Worm (Caenorhabditis elegans) whole organism, L4 larva: Measurements from ENCODE around the gene F57B1.5.

Source experiments
- F44E2.7 ChIP-seq: fragments of 200-800 bp; sonication (Bioruptor generic); IDR thresholded peaks from 2 replicates; pipeline ENCODE4 v2.1.2; 2022; ENCODE audit warnings: missing genetic modification characterization, missing compliant biosample characterization
- ZK337.2 ChIP-seq: fragments of 200-800 bp; sonication (Bioruptor generic); IDR thresholded peaks from 2 replicates; pipeline ENCODE4 v1.3.6; 2022; ENCODE audit warnings: missing genetic modification reagents, missing genetic modification characterization, missing compliant biosample characterization
- aha-1 ChIP-seq: fragments of 150-350 bp; peaks from one replicate; lab custom pipeline; 2014; ENCODE audit warnings: missing biosample characterization, missing genetic modification characterization
- ama-1 ChIP-seq: fragments of 150-350 bp; optimal IDR thresholded peaks from 2 replicates; lab custom pipeline; 2014; ENCODE audit warnings: inconsistent platforms, mixed read lengths
- arid-1 ChIP-seq: fragments of 200-800 bp; sonication (Bioruptor generic); conservative IDR thresholded peaks from 2 replicates; pipeline ENCODE4 v1.3.6; 2022; ENCODE audit warnings: missing genetic modification reagents, missing genetic modification characterization, missing compliant biosample characterization
- attf-4 ChIP-seq: sonication (generic microtip); optimal IDR thresholded peaks from 3 replicates; lab custom pipeline; 2017; ENCODE audit warnings: missing biosample characterization, missing genetic modification characterization
- ceh-20 ChIP-seq: fragments of 200-800 bp; sonication (Bioruptor generic); IDR thresholded peaks from 2 replicates; pipeline ENCODE4 v1.3.6; 2022; ENCODE audit warnings: missing genetic modification reagents, missing genetic modification characterization, missing compliant biosample characterization
- ceh-82 ChIP-seq: sonication (generic microtip); optimal IDR thresholded peaks from 2 replicates; lab custom pipeline; 2017; ENCODE audit warnings: missing biosample characterization, missing genetic modification characterization
- cey-2 ChIP-seq: sonication (generic microtip); optimal IDR thresholded peaks from 3 replicates; lab custom pipeline; 2017; ENCODE audit warnings: missing genetic modification characterization, mild to moderate bottlenecking, missing compliant biosample characterization, antibody characterized with exemption, borderline replicate concordance; ENCODE audit not compliant: insufficient read depth
- dmd-6 ChIP-seq: fragments of 200-800 bp; sonication (Bioruptor generic); IDR thresholded peaks from 2 replicates; pipeline ENCODE4 v1.3.6; 2022; ENCODE audit warnings: missing genetic modification reagents, missing genetic modification characterization, missing compliant biosample characterization
- dmd-8 ChIP-seq: fragments of 200-800 bp; sonication (Bioruptor generic); IDR thresholded peaks from 2 replicates; pipeline ENCODE4 v1.3.6; 2022; ENCODE audit warnings: missing genetic modification characterization, missing compliant biosample characterization
- dve-1 ChIP-seq: sonication (generic microtip); optimal IDR thresholded peaks from 2 replicates; lab custom pipeline; 2017; ENCODE audit warnings: antibody characterized with exemption, mild to moderate bottlenecking, missing genetic modification characterization, missing compliant biosample characterization; ENCODE audit not compliant: insufficient read depth
- egl-43 ChIP-seq: fragments of 200-800 bp; sonication (Bioruptor generic); IDR thresholded peaks from 2 replicates; pipeline ENCODE4 v1.3.6; 2022; ENCODE audit warnings: missing genetic modification reagents, missing genetic modification characterization, missing compliant biosample characterization
- fos-1 ChIP-seq: fragments of 150-350 bp; optimal IDR thresholded peaks from 2 replicates; lab custom pipeline; 2014; ENCODE audit warnings: missing biosample characterization, missing genetic modification characterization
- gei-8 ChIP-seq: fragments of 200-800 bp; sonication (Bioruptor generic); optimal IDR thresholded peaks from 2 replicates; lab custom pipeline; 2018; ENCODE audit warnings: mild to moderate bottlenecking, missing genetic modification characterization, missing compliant biosample characterization
- jun-1 ChIP-seq: fragments of 150-350 bp; optimal IDR thresholded peaks from 2 replicates; lab custom pipeline; 2014; ENCODE audit warnings: missing biosample characterization, missing genetic modification reagents, missing genetic modification characterization
- lim-7 ChIP-seq: fragments of 200-800 bp; sonication (Bioruptor generic); IDR thresholded peaks from 2 replicates; pipeline ENCODE4 v1.3.6; 2022; ENCODE audit warnings: missing genetic modification characterization, missing compliant biosample characterization
- lin-1 ChIP-seq: fragments of 200-800 bp; sonication (Bioruptor generic); IDR thresholded peaks from 2 replicates; pipeline ENCODE4 v1.3.6; 2022; ENCODE audit warnings: missing genetic modification reagents, missing genetic modification characterization, missing compliant biosample characterization
- lin-39 ChIP-seq: fragments of 150-350 bp; optimal IDR thresholded peaks from 2 replicates; lab custom pipeline; 2014; ENCODE audit warnings: missing biosample characterization, missing genetic modification reagents, missing genetic modification characterization
- lsy-2 ChIP-seq, 2 experiments: fragments of 150-350 bp in 1 of 2; sonication (generic microtip) in 1 of 2; optimal IDR thresholded peaks; 2 replicates each; lab custom pipeline; 2014 to 2017; ENCODE audit warnings: missing biosample characterization in 2 of 2, missing genetic modification characterization in 2 of 2
- madf-5 ChIP-seq, 2 experiments: fragments of 200-800 bp; sonication (Bioruptor generic); IDR thresholded peaks; 2 replicates each; pipeline ENCODE4 v1.3.6; 2022; ENCODE audit warnings: missing compliant biosample characterization in 2 of 2, missing genetic modification characterization in 2 of 2
- mdl-1 ChIP-seq, 2 experiments: fragments of 150-350 bp in 1 of 2; sonication (generic microtip) in 1 of 2; optimal IDR thresholded peaks; 2 replicates each; lab custom pipeline; 2014 to 2017; ENCODE audit warnings: missing biosample characterization in 2 of 2, missing genetic modification characterization in 2 of 2
- mep-1 ChIP-seq: fragments of 150-350 bp; sonication (generic microtip); optimal IDR thresholded peaks from 3 replicates; lab custom pipeline; 2014; ENCODE audit warnings: missing biosample characterization, missing genetic modification characterization
- mxl-3 ChIP-seq: fragments of 200-800 bp; sonication (Bioruptor generic); optimal IDR thresholded peaks from 2 replicates; lab custom pipeline; 2018; ENCODE audit warnings: mild to moderate bottlenecking, missing genetic modification characterization, missing compliant biosample characterization
- nhr-237 ChIP-seq: sonication (generic microtip); optimal IDR thresholded peaks from 2 replicates; lab custom pipeline; 2017; ENCODE audit warnings: missing biosample characterization, missing genetic modification characterization
- nhr-25 ChIP-seq: sonication (generic microtip); optimal IDR thresholded peaks from 2 replicates; lab custom pipeline; 2017; ENCODE audit warnings: missing genetic modification characterization, mild to moderate bottlenecking, missing compliant biosample characterization, antibody characterized with exemption, moderate library complexity, borderline replicate concordance; ENCODE audit not compliant: insufficient read depth
- nhr-28 ChIP-seq: fragments of 150-350 bp; optimal IDR thresholded peaks from 2 replicates; lab custom pipeline; 2014; ENCODE audit warnings: missing biosample characterization, missing genetic modification characterization
- nhr-41 ChIP-seq: fragments of 200-800 bp; sonication (Bioruptor generic); IDR thresholded peaks from 2 replicates; pipeline ENCODE4 v1.3.6; 2022; ENCODE audit warnings: missing genetic modification reagents, missing genetic modification characterization, missing compliant biosample characterization
- nhr-42 ChIP-seq: fragments of 200-800 bp; sonication (Bioruptor generic); IDR thresholded peaks from 2 replicates; pipeline ENCODE4 v1.3.6; 2022; ENCODE audit warnings: missing genetic modification characterization, missing compliant biosample characterization
- nhr-48 ChIP-seq: sonication (generic microtip); optimal IDR thresholded peaks from 2 replicates; lab custom pipeline; 2016; ENCODE audit warnings: mild to moderate bottlenecking, missing genetic modification characterization, missing compliant biosample characterization
- nhr-6 ChIP-seq: fragments of 150-350 bp; optimal IDR thresholded peaks from 2 replicates; lab custom pipeline; 2014; ENCODE audit warnings: missing biosample characterization, missing genetic modification characterization
- nhr-76 ChIP-seq: fragments of 150-350 bp; optimal IDR thresholded peaks from 2 replicates; lab custom pipeline; 2014; ENCODE audit warnings: missing biosample characterization, missing genetic modification characterization
- nhr-77 ChIP-seq: fragments of 150-350 bp; optimal IDR thresholded peaks from 2 replicates; lab custom pipeline; 2014; ENCODE audit warnings: missing biosample characterization, missing genetic modification characterization
- pha-4 ChIP-seq, 2 experiments: fragments of 150-350 bp in 1 of 2; fragments of 200-800 bp in 1 of 2; sonication (Bioruptor generic) in 1 of 2; IDR thresholded peaks in 1 of 2; optimal IDR thresholded peaks in 1 of 2; 2 replicates each; pipeline versions ENCODE4 v1.3.6 to Lab custom; 2014 to 2022; ENCODE audit warnings: missing genetic modification characterization in 2 of 2, missing genetic modification reagents in 2 of 2, missing biosample characterization in 1 of 2, missing compliant biosample characterization in 1 of 2
- pqm-1 ChIP-seq: sonication (generic microtip); optimal IDR thresholded peaks from 2 replicates; lab custom pipeline; 2017; ENCODE audit warnings: missing biosample characterization, missing genetic modification characterization
- rbr-2 ChIP-seq: sonication (generic microtip); optimal IDR thresholded peaks from 2 replicates; lab custom pipeline; 2016; ENCODE audit warnings: missing genotype, missing genetic modification characterization, missing compliant biosample characterization
- set-16 ChIP-seq: fragments of 200-800 bp; sonication (Bioruptor generic); IDR thresholded peaks from 2 replicates; pipeline ENCODE4 v1.3.6; 2022; ENCODE audit warnings: missing genetic modification reagents, missing genetic modification characterization, missing compliant biosample characterization
- spr-3 ChIP-seq: fragments of 200-800 bp; sonication (Bioruptor generic); optimal IDR thresholded peaks from 2 replicates; lab custom pipeline; 2018; ENCODE audit warnings: mild to moderate bottlenecking, missing genetic modification characterization, missing compliant biosample characterization
- tra-1 ChIP-seq: fragments of 200-800 bp; sonication (Bioruptor generic); IDR thresholded peaks from 2 replicates; pipeline ENCODE4 v1.3.6; 2022; ENCODE audit warnings: missing genetic modification reagents, missing genetic modification characterization, missing compliant biosample characterization
- unc-130 ChIP-seq: sonication (generic microtip); optimal IDR thresholded peaks from 2 replicates; lab custom pipeline; 2016; ENCODE audit warnings: missing genetic modification reagents, missing genetic modification characterization, missing compliant biosample characterization
- unc-39 ChIP-seq: sonication (generic microtip); optimal IDR thresholded peaks from 2 replicates; lab custom pipeline; 2017; ENCODE audit warnings: missing biosample characterization, missing genetic modification characterization
- unc-62 ChIP-seq, 3 experiments: fragments of 150-350 bp in 1 of 3; sonication (generic microtip); optimal IDR thresholded peaks in 2 of 3; peaks in 1 of 3; 1 replicate in 1 of 3; 2 replicates in 2 of 3; lab custom pipeline; 2014 to 2017; ENCODE audit warnings: missing biosample characterization in 3 of 3, missing genetic modification characterization in 3 of 3, missing genetic modification reagents in 3 of 3, missing genotype in 1 of 3
- zag-1 ChIP-seq: fragments of 150-350 bp; optimal IDR thresholded peaks from 2 replicates; lab custom pipeline; 2014; ENCODE audit warnings: missing biosample characterization, missing genetic modification characterization
- zfp-2 ChIP-seq: sonication (generic microtip); optimal IDR thresholded peaks from 2 replicates; lab custom pipeline; 2016; ENCODE audit warnings: mild to moderate bottlenecking, missing genetic modification characterization, missing compliant biosample characterization
- zip-2 ChIP-seq: fragments of 150-350 bp; optimal IDR thresholded peaks from 2 replicates; lab custom pipeline; 2014; ENCODE audit warnings: missing biosample characterization, missing genetic modification characterization
- ztf-11 ChIP-seq: fragments of 150-350 bp; optimal IDR thresholded peaks from 2 replicates; lab custom pipeline; 2014; ENCODE audit warnings: missing biosample characterization, missing genetic modification characterization

The F57B1.5 gene

DNA sequence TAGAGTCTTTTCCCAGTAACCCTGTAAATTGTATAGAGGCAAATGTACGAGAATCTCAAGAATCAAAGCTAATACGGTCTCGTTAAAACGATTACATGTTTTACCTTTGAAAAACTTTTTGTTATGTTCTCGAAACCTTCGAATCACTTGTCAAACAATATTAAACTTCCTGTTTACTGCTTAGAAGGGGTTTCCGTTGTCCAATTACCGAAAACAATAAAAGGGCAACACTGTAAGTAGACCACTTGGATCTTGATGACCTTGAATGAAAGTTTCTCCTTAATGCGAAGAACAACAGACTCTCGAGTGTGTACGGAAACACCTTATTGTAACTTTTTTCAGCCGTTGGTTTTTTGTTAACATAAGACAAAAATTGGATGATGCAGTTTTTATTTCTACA is 6.9 kb upstream of the F57B1.5 start:
- TF ChIP-seq rbr-2 (no peak), mdl-1 (tag; optimal IDR thresholded peaks at IDR 0.05; lab: Kevin White, UChicago) (no peak), ama-1 (lab: Kevin White, UChicago) (peak; percentile 68), tra-1 (no peak), spr-3 (GFP tag; lab: Kevin White, UChicago) (no peak), attf-4 (tag; lab: Kevin White, UChicago) (no peak), nhr-237 (tag; lab: Kevin White, UChicago) (no peak), nhr-25 (tag; lab: Kevin White, UChicago) (no peak), ceh-82 (tag; lab: Kevin White, UChicago) (no peak), lin-1 (GFP tag; lab: Robert Waterston, UW) (no peak), F44E2.7 (GFP tag; lab: Robert Waterston, UW) (no peak), unc-62 (GFP tag; optimal IDR thresholded peaks at IDR 0.05 in 1 of 2; lab: Kevin White, UChicago) (peak in 1 of 2 experiments; percentile 83), unc-62 (tag; optimal IDR thresholded peaks at IDR 0.05; lab: Kevin White, UChicago) (peak; percentile 24), lim-7 (GFP tag; lab: Robert Waterston, UW) (no peak), dmd-8 (no peak), unc-130 (GFP tag; lab: Kevin White, UChicago) (no peak), nhr-76 (no peak), zag-1 (tag; lab: Kevin White, UChicago) (no peak), arid-1 (no peak), ztf-11 (tag; lab: Kevin White, UChicago) (no peak), lin-39 (tag; lab: Kevin White, UChicago) (no peak), mep-1 (tag; lab: Kevin White, UChicago) (peak; percentile 10), jun-1 (tag; lab: Kevin White, UChicago) (no peak), mxl-3 (GFP tag; lab: Kevin White, UChicago) (no peak), dve-1 (tag; lab: Kevin White, UChicago) (peak; percentile 4), ceh-20 (no peak), pha-4 (GFP tag; IDR thresholded peaks at IDR 0.05; lab: Robert Waterston, UW) (no peak), pha-4 (tag; optimal IDR thresholded peaks at IDR 0.05; lab: Kevin White, UChicago) (no peak), lsy-2 (tag; optimal IDR thresholded peaks at IDR 0.05; lab: Kevin White, UChicago) (peak in 1 of 2 experiments; percentile 48), nhr-6 (tag; lab: Kevin White, UChicago) (peak; percentile 72), fos-1 (tag; lab: Kevin White, UChicago) (no peak), ZK337.2 (GFP tag; lab: Robert Waterston, UW) (no peak), unc-39 (tag; lab: Kevin White, UChicago) (no peak), set-16 (GFP tag; lab: Robert Waterston, UW) (no peak)
- TF ChIP-seq, all 104 proteins: peak for 6

DNA sequence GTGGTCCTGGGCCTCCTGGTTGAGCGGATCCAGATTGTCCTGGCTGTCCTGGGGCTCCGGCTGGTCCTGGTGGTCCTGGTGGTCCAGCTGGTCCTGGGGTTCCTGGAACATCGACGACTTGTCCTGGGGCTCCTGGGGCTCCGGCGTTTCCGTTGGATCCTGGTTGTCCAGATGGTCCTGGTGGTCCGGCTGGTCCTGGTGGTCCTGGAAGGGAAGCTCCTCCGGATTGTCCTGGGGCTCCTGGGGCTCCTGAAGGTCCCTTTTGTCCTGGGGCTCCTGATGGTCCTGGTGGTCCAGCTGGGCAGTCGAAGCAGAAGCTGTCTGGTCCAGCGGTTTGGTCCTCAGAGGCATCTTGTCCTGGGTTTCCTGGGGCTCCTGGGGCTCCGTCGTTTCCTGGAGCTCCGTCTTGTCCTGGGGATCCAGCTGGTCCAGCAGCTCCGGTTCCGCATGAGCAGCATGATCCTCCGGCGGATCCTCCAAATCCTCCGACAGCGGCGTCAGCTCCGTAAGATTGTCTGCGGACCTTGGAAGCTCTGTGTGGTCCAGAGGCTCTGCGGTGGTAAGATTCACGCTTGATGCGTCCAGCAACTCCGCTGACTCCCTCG is 6.2 kb upstream of the F57B1.5 start:
- TF ChIP-seq set-16 (GFP tag; lab: Robert Waterston, UW) (peak; percentile 98), madf-5 (GFP tag; IDR thresholded peaks at IDR 0.05; lab: Robert Waterston, UW) (peak in 1 of 2 experiments; percentile 55; a peak in 2 of 4 replicates)

DNA sequence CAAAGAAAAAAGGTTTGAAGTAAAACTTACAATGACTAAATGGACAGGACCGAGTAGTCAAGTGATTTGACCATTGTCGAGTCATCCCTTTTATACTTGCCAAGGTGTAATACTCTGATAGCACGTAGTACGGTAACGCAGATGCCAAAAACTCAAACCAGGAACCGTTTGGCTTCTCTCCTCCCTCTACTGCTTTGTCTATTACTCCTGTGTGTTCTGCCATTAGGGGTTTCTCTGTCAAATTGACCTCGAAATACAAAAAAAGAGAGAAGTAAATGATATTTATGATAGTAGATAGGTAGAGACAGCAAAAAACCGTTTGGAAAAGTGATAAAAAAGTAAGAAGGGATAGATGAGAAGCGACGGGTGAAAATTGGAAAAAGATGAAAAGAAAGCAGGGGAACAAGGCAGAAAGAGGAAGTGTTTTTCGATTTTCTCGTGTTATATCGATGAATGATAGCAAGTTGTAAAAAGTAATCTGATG is 5.4 kb upstream of the F57B1.5 start, which contains the start of the genes col-159 and col-160:
Gene col-159 (minus strand): TSS at position 51 of the 484 bp plus-strand sequence.
Gene col-160 (minus strand): TSS at position 63 of the 484 bp plus-strand sequence.
- TF ChIP-seq zfp-2 (tag; lab: Kevin White, UChicago), result no peak
- no peak for TF ChIP-seq zip-2 (tag; lab: Kevin White, UChicago)
- TF ChIP-seq aha-1 (tag; lab: Kevin White, UChicago), result peak; percentile 80
- TF ChIP-seq lin-1 (GFP tag; lab: Robert Waterston, UW), result 0 out of 2 replicates have a peak, but pooled peaks have one; percentile 27
- TF ChIP-seq dve-1 (tag; lab: Kevin White, UChicago), result peak; percentile 23
- peak; percentile 55 for TF ChIP-seq dmd-6
- peak; percentile 12 for TF ChIP-seq nhr-48 (tag; lab: Kevin White, UChicago)
- TF ChIP-seq gei-8 (GFP tag; lab: Kevin White, UChicago), result peak; percentile 28
- no peak for TF ChIP-seq pqm-1 (tag; lab: Kevin White, UChicago)
- TF ChIP-seq tra-1, result peak; percentile 75
- TF ChIP-seq nhr-28, result peak; percentile 56
- TF ChIP-seq mdl-1 (tag; optimal IDR thresholded peaks at IDR 0.05; lab: Kevin White, UChicago), result peak in 1 of 2 experiments; percentile 26
- no peak for TF ChIP-seq egl-43
- TF ChIP-seq spr-3 (GFP tag; lab: Kevin White, UChicago), result no peak
- TF ChIP-seq nhr-77 (tag; lab: Kevin White, UChicago), result peak; percentile 40
- no peak for TF ChIP-seq rbr-2
- TF ChIP-seq cey-2 (tag; lab: Kevin White, UChicago), result peak; percentile 79
- peak; percentile 59 for TF ChIP-seq nhr-25 (tag; lab: Kevin White, UChicago)
- no peak for TF ChIP-seq nhr-42 (GFP tag; lab: Robert Waterston, UW)
- TF ChIP-seq nhr-41 (GFP tag; lab: Robert Waterston, UW), result no peak
